Fruit fly (Drosophila melanogaster) whole organism, embryonic: ENCODE data around the gene Dpm1.

Experiments used
- Atf-2 ChIP-seq: fragments of 200-800 bp; sonication (Bioruptor generic); optimal IDR thresholded peaks from 2 replicates; lab custom pipeline; 2016; ENCODE audit warnings: missing biosample characterization, missing genetic modification characterization
- Atf6 ChIP-seq: fragments of 200-800 bp; sonication (Bioruptor generic); IDR thresholded peaks from 2 replicates; pipeline ENCODE4 v1.3.6; 2022; ENCODE audit warnings: missing biosample characterization, missing genetic modification characterization
- Awh ChIP-seq: fragments of 200-800 bp; sonication (Bioruptor generic); IDR thresholded peaks from 2 replicates; pipeline ENCODE4, ENCODE4 v1.3.6; 2022; ENCODE audit warnings: missing biosample characterization, missing genetic modification characterization
- CG10543 ChIP-seq: fragments of 200-800 bp; sonication (Bioruptor generic); optimal IDR thresholded peaks from 3 replicates; lab custom pipeline; 2017; ENCODE audit warnings: missing biosample characterization, mild to moderate bottlenecking, missing genetic modification characterization, moderate library complexity
- CG10979 ChIP-seq: fragments of 200-800 bp; sonication (Bioruptor generic); optimal IDR thresholded peaks from 2 replicates; lab custom pipeline; 2018; ENCODE audit warnings: missing biosample characterization, mild to moderate bottlenecking, missing genetic modification characterization, moderate library complexity
- CG11456 ChIP-seq: fragments of 200-800 bp; sonication (Bioruptor generic); IDR thresholded peaks from 3 replicates; pipeline ENCODE4 v1.3.6; 2022; ENCODE audit warnings: missing biosample characterization, missing genetic modification characterization
- CG11560 ChIP-seq: fragments of 200-800 bp; sonication (Bioruptor generic); IDR thresholded peaks from 3 replicates; pipeline ENCODE4 v1.3.6; 2022; ENCODE audit warnings: missing biosample characterization, missing genetic modification characterization
- CG11696 ChIP-seq: fragments of 200-800 bp; sonication (Bioruptor generic); IDR thresholded peaks from 2 replicates; pipeline ENCODE4 v1.3.6; 2022; ENCODE audit warnings: missing biosample characterization, missing genetic modification characterization
- CG13287 ChIP-seq: fragments of 200-800 bp; sonication (Bioruptor generic); IDR thresholded peaks from 2 replicates; pipeline ENCODE4 v1.3.6; 2022; ENCODE audit warnings: missing biosample characterization, missing genetic modification characterization; ENCODE audit not compliant: partially characterized antibody
- CG14965 ChIP-seq: fragments of 200-800 bp; sonication (Bioruptor generic); optimal IDR thresholded peaks from 2 replicates; lab custom pipeline; 2016; ENCODE audit warnings: missing biosample characterization, missing genetic modification characterization, borderline replicate concordance
- CG15514 ChIP-seq: fragments of 200-800 bp; sonication (Bioruptor generic); optimal IDR thresholded peaks from 3 replicates; lab custom pipeline; 2017; ENCODE audit warnings: missing biosample characterization, missing genetic modification characterization, mild to moderate bottlenecking, moderate library complexity, missing genetic modification reagents
- CG16863 ChIP-seq: fragments of 200-800 bp; sonication (Bioruptor generic); optimal IDR thresholded peaks from 3 replicates; lab custom pipeline; 2016; ENCODE audit warnings: missing biosample characterization, missing genetic modification characterization
- CG17359 ChIP-seq: fragments of 200-800 bp; sonication (Bioruptor generic); optimal IDR thresholded peaks from 3 replicates; lab custom pipeline; 2018; ENCODE audit warnings: missing biosample characterization, mild to moderate bottlenecking, missing genetic modification characterization, moderate library complexity
- CG2116 ChIP-seq: fragments of 200-800 bp; sonication (Bioruptor generic); optimal IDR thresholded peaks from 3 replicates; lab custom pipeline; 2018; ENCODE audit warnings: missing biosample characterization, mild to moderate bottlenecking, missing genetic modification characterization
- CG2199 ChIP-seq: fragments of 200-800 bp; sonication (Bioruptor generic); IDR thresholded peaks from 3 replicates; pipeline ENCODE4 v1.3.6; 2022; ENCODE audit warnings: missing biosample characterization, missing genetic modification characterization
- CG3065 ChIP-seq: fragments of 200-800 bp; sonication (Bioruptor generic); optimal IDR thresholded peaks from 2 replicates; lab custom pipeline; 2016; ENCODE audit warnings: missing biosample characterization, missing genetic modification characterization
- CG3163 ChIP-seq: fragments of 200-800 bp; sonication (Bioruptor generic); optimal IDR thresholded peaks from 3 replicates; lab custom pipeline; 2016; ENCODE audit warnings: missing biosample characterization, missing genetic modification characterization
- CG4424 ChIP-seq: fragments of 200-800 bp; sonication (Bioruptor generic); optimal IDR thresholded peaks from 3 replicates; lab custom pipeline; 2016; ENCODE audit warnings: missing biosample characterization, missing genetic modification characterization
- CG5180 ChIP-seq: fragments of 200-800 bp; sonication (Bioruptor generic); optimal IDR thresholded peaks from 3 replicates; lab custom pipeline; 2017; ENCODE audit warnings: missing biosample characterization, missing genetic modification characterization, mild to moderate bottlenecking, moderate library complexity, missing genetic modification reagents
- CG6272 ChIP-seq: fragments of 200-800 bp; sonication (Bioruptor generic); IDR thresholded peaks from 2 replicates; pipeline ENCODE4 v1.3.6; 2022; ENCODE audit warnings: missing biosample characterization, missing genetic modification characterization
- CG6654 ChIP-seq: fragments of 200-800 bp; sonication (Bioruptor generic); optimal IDR thresholded peaks from 2 replicates; lab custom pipeline; 2017; ENCODE audit warnings: missing biosample characterization, mild to moderate bottlenecking, missing genetic modification characterization
- Camta ChIP-seq: fragments of 200-800 bp; sonication (Bioruptor generic); optimal IDR thresholded peaks from 2 replicates; lab custom pipeline; 2016; ENCODE audit warnings: missing biosample characterization, missing genetic modification characterization
- Dbx ChIP-seq: fragments of 200-800 bp; sonication (Bioruptor generic); IDR thresholded peaks from 3 replicates; pipeline ENCODE4 v1.3.6; 2022; ENCODE audit warnings: missing biosample characterization, missing genetic modification characterization
- Dip3 ChIP-seq: fragments of 200-800 bp; sonication (Bioruptor generic); optimal IDR thresholded peaks from 3 replicates; lab custom pipeline; 2016; ENCODE audit warnings: missing biosample characterization, missing genetic modification characterization
- Ets65A ChIP-seq: fragments of 200-800 bp; sonication (Bioruptor generic); peaks from one replicate; lab custom pipeline; 2016; ENCODE audit warnings: missing biosample characterization, missing genetic modification characterization
- H2.0 ChIP-seq: fragments of 200-800 bp; sonication (Bioruptor generic); IDR thresholded peaks from 2 replicates; pipeline ENCODE4 v1.3.6; 2022; ENCODE audit warnings: missing biosample characterization, missing genetic modification characterization
- HLH54F ChIP-seq: fragments of 200-800 bp; sonication (Bioruptor generic); optimal IDR thresholded peaks from 3 replicates; lab custom pipeline; 2016; ENCODE audit warnings: missing biosample characterization, missing genetic modification characterization
- Hand ChIP-seq: fragments of 200-800 bp; sonication (Bioruptor generic); optimal IDR thresholded peaks from 2 replicates; lab custom pipeline; 2017; ENCODE audit warnings: mild to moderate bottlenecking, missing biosample characterization, missing genetic modification reagents, missing genetic modification characterization
- Hr78 ChIP-seq, 2 experiments: fragments of 200-800 bp in 1 of 2; fragments of >200 bp in 1 of 2; sonication (Bioruptor generic) in 1 of 2; optimal IDR thresholded peaks; 2 replicates each; lab custom pipeline; 2017 to 2019; ENCODE audit warnings: missing biosample characterization in 2 of 2, missing genetic modification characterization in 2 of 2, mild to moderate bottlenecking in 1 of 2, moderate library complexity in 1 of 2
- MESR4 ChIP-seq: fragments of 200-800 bp; sonication (Bioruptor generic); optimal IDR thresholded peaks from 2 replicates; lab custom pipeline; 2018; ENCODE audit warnings: missing biosample characterization, mild to moderate bottlenecking, missing genetic modification characterization, moderate library complexity
- Mad ChIP-seq: fragments of 200-800 bp; sonication (Bioruptor generic); optimal IDR thresholded peaks from 2 replicates; lab custom pipeline; 2016; ENCODE audit warnings: missing biosample characterization, missing genetic modification characterization
- Meics ChIP-seq: fragments of 200-800 bp; sonication (Bioruptor generic); optimal IDR thresholded peaks from 2 replicates; lab custom pipeline; 2017; ENCODE audit warnings: missing biosample characterization, mild to moderate bottlenecking, missing genetic modification characterization
- NK7.1 ChIP-seq: fragments of 200-800 bp; sonication (Bioruptor generic); optimal IDR thresholded peaks from 3 replicates; lab custom pipeline; 2016; ENCODE audit warnings: missing biosample characterization, missing genetic modification characterization
- Nf-YB ChIP-seq: fragments of 200-800 bp; sonication (Bioruptor generic); optimal IDR thresholded peaks from 3 replicates; lab custom pipeline; 2019; ENCODE audit warnings: missing biosample characterization, mild to moderate bottlenecking, missing genetic modification characterization, moderate library complexity
- Scr ChIP-seq: fragments of 200-800 bp; sonication (Bioruptor generic); IDR thresholded peaks from 2 replicates; pipeline ENCODE4 v1.3.6; 2022; ENCODE audit warnings: missing biosample characterization, missing genetic modification characterization; ENCODE audit not compliant: partially characterized antibody
- ash1 ChIP-seq: fragments of 200-800 bp; sonication (Bioruptor generic); optimal IDR thresholded peaks from 2 replicates; lab custom pipeline; 2018; ENCODE audit warnings: missing biosample characterization, mild to moderate bottlenecking, missing genetic modification characterization
- bab2 ChIP-seq: fragments of 200-800 bp; sonication (Bioruptor generic); optimal IDR thresholded peaks from 2 replicates; lab custom pipeline; 2016; ENCODE audit warnings: missing biosample characterization, missing genetic modification characterization
- crp ChIP-seq, 2 experiments: fragments of 200-800 bp; sonication (Bioruptor generic); optimal IDR thresholded peaks; 2 replicates in 1 of 2; 3 replicates in 1 of 2; lab custom pipeline; 2017; ENCODE audit warnings: missing biosample characterization in 2 of 2, missing genetic modification characterization in 2 of 2, mild to moderate bottlenecking in 1 of 2, moderate library complexity in 1 of 2
- cwo ChIP-seq: fragments of 200-800 bp; sonication (Bioruptor generic); optimal IDR thresholded peaks from 3 replicates; lab custom pipeline; 2017; ENCODE audit warnings: missing biosample characterization, missing genetic modification characterization, mild to moderate bottlenecking, moderate library complexity, missing genetic modification reagents
- dmrt99B ChIP-seq: fragments of 200-800 bp; sonication (Bioruptor generic); optimal IDR thresholded peaks from 2 replicates; lab custom pipeline; 2018; ENCODE audit warnings: missing biosample characterization, mild to moderate bottlenecking, missing genetic modification characterization, moderate library complexity
- esg ChIP-seq: fragments of 200-800 bp; sonication (Bioruptor generic); conservative IDR thresholded peaks from 2 replicates; pipeline ENCODE4 v1.3.6; 2022; ENCODE audit warnings: missing biosample characterization, missing genetic modification characterization
- lmd ChIP-seq: fragments of 200-800 bp; sonication (Bioruptor generic); IDR thresholded peaks from 2 replicates; pipeline ENCODE4 v1.3.6; 2022; ENCODE audit warnings: missing biosample characterization, missing genetic modification characterization
- lola ChIP-seq, 3 experiments: fragments of >200 bp in 2 of 3; fragments of 200-800 bp in 1 of 3; sonication (Bioruptor generic) in 1 of 3; optimal IDR thresholded peaks; 2 replicates each; lab custom pipeline; 2017 to 2019; ENCODE audit warnings: missing biosample characterization in 3 of 3, missing genetic modification characterization in 3 of 3, mild to moderate bottlenecking in 1 of 3, moderate library complexity in 1 of 3
- luna ChIP-seq: fragments of 200-800 bp; sonication (Bioruptor generic); optimal IDR thresholded peaks from 2 replicates; lab custom pipeline; 2016; ENCODE audit warnings: missing biosample characterization, missing genetic modification characterization
- org-1 ChIP-seq: fragments of 200-800 bp; sonication (Bioruptor generic); optimal IDR thresholded peaks from 2 replicates; lab custom pipeline; 2017; ENCODE audit warnings: missing biosample characterization, missing genetic modification characterization
- rib ChIP-seq: fragments of 200-800 bp; sonication (Bioruptor generic); IDR thresholded peaks from 2 replicates; pipeline ENCODE4 v1.3.6; 2022; ENCODE audit warnings: missing biosample characterization, missing genetic modification characterization
- tap ChIP-seq: fragments of 200-800 bp; optimal IDR thresholded peaks from 3 replicates; lab custom pipeline; 2019; ENCODE audit warnings: missing biosample characterization, mild to moderate bottlenecking, missing genetic modification characterization, moderate library complexity
- tup ChIP-seq: fragments of 200-800 bp; sonication (Bioruptor generic); optimal IDR thresholded peaks from 2 replicates; lab custom pipeline; 2016; ENCODE audit warnings: missing biosample characterization, mild to moderate bottlenecking, missing genetic modification characterization, moderate library complexity
- twi ChIP-seq: fragments of 200-800 bp; optimal IDR thresholded peaks from 2 replicates; lab custom pipeline; 2019; ENCODE audit warnings: missing biosample characterization, mild to moderate bottlenecking, missing genetic modification characterization, moderate library complexity
- wek ChIP-seq: fragments of 200-800 bp; sonication (Bioruptor generic); optimal IDR thresholded peaks from 3 replicates; lab custom pipeline; 2018; ENCODE audit warnings: missing biosample characterization, mild to moderate bottlenecking, missing genetic modification characterization, moderate library complexity

Gene Dpm1

dm6 chr2L:19549412-19549811 lies 23.2 kb upstream of the Dpm1 start (continued):
- TF ChIP-seq tup (GFP tag; lab: Kevin White, UChicago) (no peak), CG2199 (GFP tag; lab: Robert Waterston, UW) (peak; percentile 61; the same call in 1 of the 3 replicates), ash1 (no peak), CG4424 (GFP tag; lab: Kevin White, UChicago) (no peak), CG17359 (tag; lab: Kevin White, UChicago) (no peak), wek (GFP tag; lab: Kevin White, UChicago) (no peak), Awh (no peak), dmrt99B (tag; lab: Kevin White, UChicago) (no peak), CG15514 (GFP tag; lab: Kevin White, UChicago) (peak; percentile 54), CG6272 (GFP tag; lab: Robert Waterston, UW) (no peak), CG3163 (GFP tag; lab: Kevin White, UChicago) (no peak), bab2 (GFP tag; lab: Kevin White, UChicago) (no peak), CG10543 (GFP tag; lab: Kevin White, UChicago) (peak; percentile 88), org-1 (GFP tag; lab: Kevin White, UChicago) (no peak), H2.0 (GFP tag; lab: Robert Waterston, UW) (no peak), Scr (GFP tag; lab: Robert Waterston, UW) (no peak; the same call in 1 of the 2 replicates), Camta (GFP tag; lab: Kevin White, UChicago) (no peak), CG10979 (tag; lab: Kevin White, UChicago) (no peak), Mad (GFP tag; lab: Kevin White, UChicago) (no peak), esg (GFP tag; lab: Robert Waterston, UW) (no peak), Ets65A (no peak), MESR4 (GFP tag; lab: Kevin White, UChicago) (no peak), Atf6 (GFP tag; lab: Robert Waterston, UW) (peak; percentile 42; the same call in 1 of the 2 replicates), lmd (GFP tag; lab: Robert Waterston, UW) (no peak), Meics (GFP tag; lab: Kevin White, UChicago) (no peak), CG11456 (GFP tag; lab: Robert Waterston, UW) (no peak), CG5180 (GFP tag; lab: Kevin White, UChicago) (peak; percentile 92), twi (tag; lab: Kevin White, UChicago) (no peak), NK7.1 (GFP tag; lab: Kevin White, UChicago) (no peak), CG14965 (no peak), CG11560 (tag; lab: Robert Waterston, UW) (no peak), luna (GFP tag; lab: Kevin White, UChicago) (no peak), CG6654 (GFP tag; lab: Kevin White, UChicago) (no peak), CG11696 (GFP tag; lab: Robert Waterston, UW) (no peak), Hr78 (GFP tag; optimal IDR thresholded peaks at IDR 0.05; lab: Kevin White, UChicago) (no peak), CG13287 (GFP tag; lab: Robert Waterston, UW) (peak; percentile 21; the same call in 1 of the 2 replicates), Nf-YB (peak; percentile 49), crp (GFP tag; optimal IDR thresholded peaks at IDR 0.05; lab: Kevin White, UChicago) (no peak), cwo (GFP tag; lab: Kevin White, UChicago) (no peak), HLH54F (no peak), Hand (GFP tag; lab: Kevin White, UChicago) (no peak), Atf-2 (GFP tag; lab: Kevin White, UChicago) (no peak), Dbx (GFP tag; lab: Robert Waterston, UW) (peak; percentile 46; the same call in 1 of the 3 replicates), Dip3 (no peak), tap (tag; lab: Kevin White, UChicago) (no peak), lola (GFP tag; optimal IDR thresholded peaks at IDR 0.05; lab: Kevin White, UChicago) (no peak), CG3065 (no peak), CG16863 (no peak), rib (GFP tag; lab: Robert Waterston, UW) (0 out of 2 replicates have a peak, but pooled peaks have one; percentile 18), CG2116 (GFP tag; lab: Kevin White, UChicago) (peak; percentile 5)
